Fruit fly (Drosophila melanogaster): ENCODE data around the gene CG11398.

CG11398 gene

dm6 chrX:1215000-1215399, at the start of gene CG11398 (continued):
- TF ChIP-seq az2 (GFP tag; optimal IDR thresholded peaks at IDR 0.05) (no peak), unc-4 (GFP tag; IDR thresholded peaks at IDR 0.05; ENCODE audit: partially characterized antibody) (peak; percentile 76), exex (tag; optimal IDR thresholded peaks at IDR 0.05) (no peak), Trl (optimal IDR thresholded peaks at IDR 0.05) (no peak), Trl (GFP tag; optimal IDR thresholded peaks at IDR 0.05) (no peak), bigmax (GFP tag; optimal IDR thresholded peaks at IDR 0.05) (no peak), ATbp (GFP tag; optimal IDR thresholded peaks at IDR 0.05) (no peak), CG15601 (tag; optimal IDR thresholded peaks at IDR 0.05) (no peak), chinmo (GFP tag; IDR thresholded peaks at IDR 0.05; ENCODE audit: partially characterized antibody) (0 out of 4 replicates have a peak, but pooled peaks have one; percentile 69), CG12942 (GFP tag; optimal IDR thresholded peaks at IDR 0.05) (no peak), CG31388 (GFP tag; optimal IDR thresholded peaks at IDR 0.05) (no peak), CG10959 (GFP tag; IDR thresholded peaks at IDR 0.05) (no peak), CG17568 (GFP tag; optimal IDR thresholded peaks at IDR 0.05) (no peak), CG3281 (GFP tag; optimal IDR thresholded peaks at IDR 0.05) (no peak), CG12744 (GFP tag; optimal IDR thresholded peaks at IDR 0.05) (no peak), dimm (GFP tag; IDR thresholded peaks at IDR 0.05) (no peak), NK7.1 (GFP tag; optimal IDR thresholded peaks at IDR 0.05) (no peak), CG7839 (tag; optimal IDR thresholded peaks at IDR 0.05) (no peak), sna (GFP tag; IDR thresholded peaks at IDR 0.05; ENCODE audit: partially characterized antibody) (peak; percentile 66), Pdp1 (GFP tag; optimal IDR thresholded peaks at IDR 0.05) (peak in 1 of 2 experiments; percentile 94), eyg (GFP tag; optimal IDR thresholded peaks at IDR 0.05) (no peak), Atf-2 (GFP tag; optimal IDR thresholded peaks at IDR 0.05) (no peak), tup (GFP tag; optimal IDR thresholded peaks at IDR 0.05) (no peak), gce (GFP tag; IDR thresholded peaks at IDR 0.05) (no peak), fd64A (GFP tag; optimal IDR thresholded peaks at IDR 0.05) (no peak), sim (GFP tag; IDR thresholded peaks at IDR 0.05) (no peak), yki (optimal IDR thresholded peaks at IDR 0.05) (no peak), CG2202 (tag; optimal IDR thresholded peaks at IDR 0.05) (no peak), Sin3A (optimal IDR thresholded peaks at IDR 0.05) (peak; percentile 67), cato (GFP tag; optimal IDR thresholded peaks at IDR 0.05; ENCODE audit: borderline replicate concordance) (no peak), so (GFP tag; IDR thresholded peaks at IDR 0.05) (no peak), ase (GFP tag; IDR thresholded peaks at IDR 0.05) (no peak), Atf6 (GFP tag; IDR thresholded peaks at IDR 0.05) (no peak), disco-r (GFP tag; optimal IDR thresholded peaks at IDR 0.05) (no peak), NfI (GFP tag; optimal IDR thresholded peaks at IDR 0.05) (no peak), Rx (GFP tag; IDR thresholded peaks at IDR 0.05) (no peak), CG1024 (GFP tag; IDR thresholded peaks at IDR 0.05) (no peak), CG6765 (GFP tag; optimal IDR thresholded peaks at IDR 0.05) (no peak), CG10543 (GFP tag; optimal IDR thresholded peaks at IDR 0.05) (no peak), h (optimal IDR thresholded peaks at IDR 0.05) (no peak), lmd (GFP tag; IDR thresholded peaks at IDR 0.05) (no peak), CG9727 (GFP tag; optimal IDR thresholded peaks at IDR 0.05) (no peak), al (GFP tag; IDR thresholded peaks at IDR 0.05) (no peak), insv (GFP tag; optimal IDR thresholded peaks at IDR 0.05) (no peak), CG18262 (tag; optimal IDR thresholded peaks at IDR 0.05) (no peak), CG8765 (GFP tag; IDR thresholded peaks at IDR 0.05) (no peak), CG6854 (GFP tag; optimal IDR thresholded peaks at IDR 0.05) (no peak), YL-1 (GFP tag; optimal IDR thresholded peaks at IDR 0.05) (peak; percentile 24), sob (GFP tag; IDR thresholded peaks at IDR 0.05) (no peak), CG34376 (GFP tag; optimal IDR thresholded peaks at IDR 0.05) (no peak), H2.0 (GFP tag; IDR thresholded peaks at IDR 0.05) (no peak), lola (GFP tag; optimal IDR thresholded peaks at IDR 0.05) (no peak), grau (tag; optimal IDR thresholded peaks at IDR 0.05) (no peak)

Measured in whole organism, embryonic.